Worm (Caenorhabditis elegans): ENCODE measurements around the gene athp-3.

The athp-3 gene

DNA sequence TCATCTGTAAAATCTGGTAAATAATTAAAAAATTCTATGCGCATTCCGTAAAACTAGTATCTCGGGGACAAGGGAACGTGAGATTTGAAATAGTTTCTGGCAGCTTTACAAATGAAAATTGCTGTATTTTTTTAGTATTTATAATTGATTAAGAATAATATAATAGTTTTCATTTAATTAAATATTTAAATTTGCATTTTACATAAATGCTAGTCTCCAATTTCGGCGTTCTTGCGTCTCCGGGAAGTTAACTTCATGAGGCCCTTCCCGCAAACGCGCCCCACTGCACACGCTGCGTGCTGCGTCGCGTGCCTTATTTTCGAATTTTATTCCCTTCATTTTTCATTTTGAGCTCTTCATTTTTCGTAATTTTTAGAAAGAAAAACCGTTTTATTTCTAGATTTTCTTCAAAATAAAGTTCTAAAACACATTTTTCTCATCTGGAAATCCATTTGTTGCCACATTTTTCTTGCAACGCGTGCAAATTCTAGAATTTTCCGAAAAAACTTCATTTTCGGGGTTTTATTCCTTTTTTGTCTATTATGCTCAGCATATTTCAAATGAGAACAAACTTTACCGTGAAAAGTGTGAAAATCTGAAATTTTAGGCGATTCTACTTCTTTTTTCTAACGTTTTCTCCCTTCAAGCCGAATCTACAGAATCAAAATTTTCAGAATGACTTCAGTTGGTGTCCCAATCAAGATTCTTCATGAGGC, 39.4 kb upstream of the athp-3 start, which contains the start of the genes snx-13 and snr-1 (continued):
- TF ChIP-seq elt-3 (tag; optimal IDR thresholded peaks at IDR 0.05): peak in 1 of 6 experiments; percentile 5
- TF ChIP-seq ceh-82 (tag; optimal IDR thresholded peaks at IDR 0.05): peak; percentile 80 to 87 (median 85)
- TF ChIP-seq nhr-19 (GFP tag; conservative IDR thresholded peaks at IDR 0.05): peak; percentile 82
- peak; percentile 61 for TF ChIP-seq fos-1 (tag; optimal IDR thresholded peaks at IDR 0.05)
- TF ChIP-seq grh-1 (GFP tag; IDR thresholded peaks at IDR 0.05): no peak
- no peak for TF ChIP-seq nhr-84 (tag; optimal IDR thresholded peaks at IDR 0.05)
- no peak for TF ChIP-seq Y116A8C.19 (tag; optimal IDR thresholded peaks at IDR 0.05; ENCODE audit: borderline replicate concordance)
- peak; percentile 90 for TF ChIP-seq lin-15B (tag; optimal IDR thresholded peaks at IDR 0.05)
- TF ChIP-seq zag-1 (tag; optimal IDR thresholded peaks at IDR 0.05): no peak
- TF ChIP-seq hlh-4 (tag; optimal IDR thresholded peaks at IDR 0.05): no peak
- TF ChIP-seq fkh-4 (tag; optimal IDR thresholded peaks at IDR 0.05; ENCODE audit: borderline replicate concordance): peak; percentile 68
- peak; percentile 92 for TF ChIP-seq nhr-85 (tag)
- no peak for TF ChIP-seq alr-1 (tag; optimal IDR thresholded peaks at IDR 0.05; ENCODE audit: borderline replicate concordance)
- TF ChIP-seq ceh-63 (GFP tag; optimal IDR thresholded peaks at IDR 0.05): peak; percentile 81
- TF ChIP-seq nhr-77 (tag; optimal IDR thresholded peaks at IDR 0.05): peak; percentile 13
- peak; percentile 87 for TF ChIP-seq ceh-88 (GFP tag; IDR thresholded peaks at IDR 0.05)
- TF ChIP-seq skn-1 (tag; optimal IDR thresholded peaks at IDR 0.05): peak; percentile 42
- no peak for TF ChIP-seq C34B4.2 (tag; optimal IDR thresholded peaks at IDR 0.05)
- peak; percentile 57 for TF ChIP-seq fkh-10 (GFP tag; optimal IDR thresholded peaks at IDR 0.05)
- TF ChIP-seq unc-62 (GFP tag; optimal IDR thresholded peaks at IDR 0.05): no peak
- no peak for TF ChIP-seq hpl-2 (GFP tag; optimal IDR thresholded peaks at IDR 0.05)
- no peak for TF ChIP-seq nhr-11 (tag; optimal IDR thresholded peaks at IDR 0.05)
- TF ChIP-seq pqm-1 (tag; optimal IDR thresholded peaks at IDR 0.05): no peak
- peak; percentile 63 to 69 (median 64) for TF ChIP-seq dpl-1 (GFP tag; optimal IDR thresholded peaks at IDR 0.05)
- no peak; the same call in 1 of the 2 replicates for TF ChIP-seq mab-9 (GFP tag; IDR thresholded peaks at IDR 0.05)
- no peak for TF ChIP-seq nhr-76 (tag; optimal IDR thresholded peaks at IDR 0.05)
- TF ChIP-seq snu-23 (GFP tag; optimal IDR thresholded peaks at IDR 0.05): peak; percentile 87
- TF ChIP-seq ztf-11 (tag; optimal IDR thresholded peaks at IDR 0.05): peak in 1 of 2 experiments; percentile 79
- peak; percentile 55 for TF ChIP-seq lin-13 (GFP tag; optimal IDR thresholded peaks at IDR 0.05)
- TF ChIP-seq isw-1 (GFP tag; IDR thresholded peaks at IDR 0.05): peak; percentile 90
- TF ChIP-seq mdl-1 (tag; optimal IDR thresholded peaks at IDR 0.05): peak in 1 of 2 experiments; percentile 75
- peak; percentile 90 for TF ChIP-seq nhr-47 (tag; optimal IDR thresholded peaks at IDR 0.05)
- peak; percentile 31 for TF ChIP-seq unc-130 (tag; optimal IDR thresholded peaks at IDR 0.05)
- TF ChIP-seq nhr-12 (tag; optimal IDR thresholded peaks at IDR 0.05): no peak
- TF ChIP-seq nhr-20 (tag; optimal IDR thresholded peaks at IDR 0.05): peak; percentile 81
- peak; percentile 91 for TF ChIP-seq lin-14 (GFP tag; optimal IDR thresholded peaks at IDR 0.05)
- TF ChIP-seq zip-4 (GFP tag; optimal IDR thresholded peaks at IDR 0.05): no peak
- no peak for TF ChIP-seq lin-39 (tag; optimal IDR thresholded peaks at IDR 0.05)
- TF ChIP-seq ets-5 (GFP tag; IDR thresholded peaks at IDR 0.05): no peak
- no peak for TF ChIP-seq unc-30 (tag; optimal IDR thresholded peaks at IDR 0.05)
- TF ChIP-seq unc-98 (GFP tag; IDR thresholded peaks at IDR 0.05): peak; percentile 98
- no peak for TF ChIP-seq egl-27 (tag; optimal IDR thresholded peaks at IDR 0.05)
- peak; percentile 25 for TF ChIP-seq mef-2 (tag; optimal IDR thresholded peaks at IDR 0.05)
- TF ChIP-seq lsy-2 (tag; optimal IDR thresholded peaks at IDR 0.05): peak; percentile 78 to 80
- TF ChIP-seq hlh-17 (GFP tag; optimal IDR thresholded peaks at IDR 0.05; ENCODE audit: borderline replicate concordance): no peak
- TF ChIP-seq xbp-1 (tag; optimal IDR thresholded peaks at IDR 0.05): peak; percentile 87
- peak; percentile 14 for TF ChIP-seq ces-1 (GFP tag; optimal IDR thresholded peaks at IDR 0.05)
- peak; percentile 96 for TF ChIP-seq fkh-8 (tag; optimal IDR thresholded peaks at IDR 0.05)
- TF ChIP-seq ceh-90 (tag; optimal IDR thresholded peaks at IDR 0.05): peak; percentile 71
- TF ChIP-seq ztf-4 (tag; optimal IDR thresholded peaks at IDR 0.05): peak; percentile 41
- TF ChIP-seq F16B12.6 (tag; optimal IDR thresholded peaks at IDR 0.05): no peak
